Worm (Caenorhabditis elegans) whole organism, L2 larva: Measurements from ENCODE around the gene M18.6.

Experiments
- C34F6.9 ChIP-seq: fragments of 150-350 bp; optimal IDR thresholded peaks from 2 replicates; lab custom pipeline; 2014; ENCODE audit warnings: missing biosample characterization, missing genetic modification characterization
- ama-1 ChIP-seq: fragments of 150-350 bp; optimal IDR thresholded peaks from 2 replicates; lab custom pipeline; 2018; ENCODE audit warnings: inconsistent platforms
- ceh-82 ChIP-seq: fragments of 150-350 bp; optimal IDR thresholded peaks from 2 replicates; lab custom pipeline; 2014; ENCODE audit warnings: missing biosample characterization, missing genetic modification characterization
- elt-3 ChIP-seq: sonication (generic microtip); optimal IDR thresholded peaks from 2 replicates; lab custom pipeline; 2017; ENCODE audit warnings: missing biosample characterization, missing genetic modification characterization
- lin-39 ChIP-seq: fragments of 150-350 bp; optimal IDR thresholded peaks from 2 replicates; lab custom pipeline; 2014; ENCODE audit warnings: missing biosample characterization, missing genetic modification reagents, missing genetic modification characterization
- nhr-10 ChIP-seq: sonication (generic microtip); optimal IDR thresholded peaks from 2 replicates; lab custom pipeline; 2017; ENCODE audit warnings: missing biosample characterization, missing genetic modification characterization
- sma-9 ChIP-seq, 2 experiments: fragments of 150-350 bp in 1 of 2; sonication (generic microtip) in 1 of 2; optimal IDR thresholded peaks; 2 replicates each; lab custom pipeline; 2014 to 2016; ENCODE audit warnings: missing genetic modification characterization in 2 of 2, mild to moderate bottlenecking in 1 of 2, missing biosample characterization in 1 of 2, missing compliant biosample characterization in 1 of 2, missing genetic modification reagents in 1 of 2, moderate library complexity in 1 of 2
- snpc-4 ChIP-seq: fragments of 150-350 bp; optimal IDR thresholded peaks from 2 replicates; lab custom pipeline; 2014; ENCODE audit warnings: missing biosample characterization, missing genetic modification characterization

DNA sequence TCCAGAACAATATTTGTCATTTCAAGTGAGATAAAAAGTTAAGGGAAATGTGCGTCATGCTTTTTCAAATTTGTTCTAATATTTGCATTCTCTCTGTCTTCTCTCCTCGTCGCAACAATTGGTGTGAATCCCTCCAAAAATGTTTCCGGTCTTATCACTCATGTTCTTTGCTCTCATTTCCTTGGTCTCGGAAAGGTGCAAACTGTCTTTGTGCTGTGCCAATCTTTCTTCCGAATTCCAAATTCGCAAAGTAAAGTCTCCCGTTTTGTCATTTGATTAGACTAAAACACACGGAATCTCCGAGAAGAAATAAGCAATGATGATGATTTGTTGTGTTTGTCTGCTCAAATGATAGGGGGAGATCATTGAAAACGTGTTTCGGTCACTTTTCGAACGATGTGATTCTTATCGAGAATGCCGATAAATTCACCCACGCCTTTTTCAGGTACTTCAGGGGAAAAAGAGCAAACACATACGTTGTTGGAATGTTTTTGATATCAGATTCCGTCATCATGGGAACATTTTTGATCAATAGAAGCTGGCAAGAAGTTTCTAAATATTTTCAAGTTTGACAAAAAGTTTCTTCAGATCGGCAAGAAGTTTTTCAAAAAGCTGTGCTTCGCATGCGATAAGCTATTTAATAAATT is 44.4 kb downstream of the M18.6 start:
- TF ChIP-seq snpc-4 (tag; lab: Kevin White, UChicago) (no peak), sma-9 (GFP tag; optimal IDR thresholded peaks at IDR 0.05; lab: Kevin White, UChicago) (no peak), sma-9 (tag; optimal IDR thresholded peaks at IDR 0.05; lab: Kevin White, UChicago) (no peak), lin-39 (tag; lab: Kevin White, UChicago) (no peak), C34F6.9 (tag; lab: Kevin White, UChicago) (no peak), nhr-10 (tag; lab: Kevin White, UChicago) (no peak), elt-3 (tag; lab: Kevin White, UChicago) (no peak), ama-1 (no peak), ceh-82 (tag; lab: Kevin White, UChicago) (no peak)
